Fruit fly (Drosophila melanogaster) whole organism, adult: ENCODE results near the gene CG13077.

Experiments used
- CG11617 ChIP-seq: fragments of 200-800 bp; sonication (Bioruptor generic); optimal IDR thresholded peaks from 2 replicates; lab custom pipeline; 2017; ENCODE audit warnings: mild to moderate bottlenecking, missing biosample characterization, missing genetic modification reagents, missing genetic modification characterization
- CG33017 ChIP-seq: fragments of 200-800 bp; sonication (Bioruptor generic); optimal IDR thresholded peaks from 2 replicates; lab custom pipeline; 2018; ENCODE audit warnings: missing biosample characterization, mild to moderate bottlenecking, missing genetic modification characterization, moderate library complexity
- Clk ChIP-seq: fragments of 200-800 bp; sonication (Bioruptor generic); optimal IDR thresholded peaks from 2 replicates; lab custom pipeline; 2017; ENCODE audit warnings: missing biosample characterization, missing genetic modification characterization
- bab1 ChIP-seq: fragments of 200-800 bp; sonication (Bioruptor generic); optimal IDR thresholded peaks from 3 replicates; lab custom pipeline; 2019; ENCODE audit warnings: missing biosample characterization, mild to moderate bottlenecking, missing genetic modification characterization, moderate library complexity
- cic ChIP-seq: fragments of 200-800 bp; sonication (Bioruptor generic); optimal IDR thresholded peaks from 2 replicates; lab custom pipeline; 2017; ENCODE audit warnings: missing biosample characterization, mild to moderate bottlenecking, missing genetic modification characterization, moderate library complexity
- cnc ChIP-seq, 2 experiments: fragments of >200 bp; optimal IDR thresholded peaks; 2 replicates each; lab custom pipeline; 2017
- toe ChIP-seq: fragments of 200-800 bp; sonication (Bioruptor generic); optimal IDR thresholded peaks from 2 replicates; lab custom pipeline; 2016; ENCODE audit warnings: missing biosample characterization, missing genetic modification characterization

- TF ChIP-seq cnc (optimal IDR thresholded peaks at IDR 0.05; lab: Kevin White, UChicago): no peak
- TF ChIP-seq toe (GFP tag; lab: Kevin White, UChicago): peak; percentile 60
- TF ChIP-seq CG11617: peak; percentile 47
- TF ChIP-seq bab1: peak; percentile 33
- TF ChIP-seq CG33017 (tag; lab: Kevin White, UChicago): no peak
- no peak for TF ChIP-seq cic
- TF ChIP-seq Clk (GFP tag; lab: Kevin White, UChicago): peak; percentile 31
These were observed 11.6 kb downstream of the CG13077 start, which contains the start of the genes spi and msb1l for dm6 chr2L:19577187-19577765.
